Worm (Caenorhabditis elegans): ENCODE data around the gene str-164.

DNA sequence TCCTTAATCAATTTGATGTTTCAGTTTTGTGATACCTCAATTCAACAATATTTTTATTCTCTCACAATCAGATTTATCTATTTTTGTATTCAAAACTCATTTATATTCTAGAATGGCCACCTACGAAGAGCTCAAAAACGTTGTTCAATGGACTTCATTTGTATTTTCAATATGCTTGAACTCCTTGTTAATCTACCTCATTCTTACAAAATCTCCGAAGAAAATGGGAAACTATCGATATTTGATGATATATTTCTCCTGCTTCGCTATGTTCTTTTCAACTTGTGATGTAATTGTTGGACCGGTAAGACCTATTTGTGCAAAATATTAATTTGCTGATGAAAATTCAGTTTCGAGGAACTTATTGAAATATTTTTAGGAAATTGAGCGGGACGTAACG, at the start of gene str-164:
- TF ChIP-seq aly-2 (tag; optimal IDR thresholded peaks at IDR 0.05) (no peak), ceh-9 (tag; optimal IDR thresholded peaks at IDR 0.05) (no peak), snpc-4 (tag; optimal IDR thresholded peaks at IDR 0.05) (no peak), elt-3 (tag; optimal IDR thresholded peaks at IDR 0.05) (no peak), R02D3.7 (tag; optimal IDR thresholded peaks at IDR 0.05) (no peak)

All from whole organism, L3 larva.